Worm (Caenorhabditis elegans) whole organism, L1 larva: Measurements from ENCODE around the gene C25F6.1.

Experiments
- F16B12.6 ChIP-seq: fragments of 150-350 bp; optimal IDR thresholded peaks from 2 replicates; lab custom pipeline; 2014; ENCODE audit warnings: missing biosample characterization, missing genetic modification characterization
- Y116A8C.19 ChIP-seq: sonication (generic microtip); optimal IDR thresholded peaks from 2 replicates; lab custom pipeline; 2016; ENCODE audit warnings: missing compliant biosample characterization, missing genetic modification characterization, borderline replicate concordance
- aha-1 ChIP-seq: fragments of 150-350 bp; optimal IDR thresholded peaks from 2 replicates; lab custom pipeline; 2014; ENCODE audit warnings: missing biosample characterization, missing genetic modification characterization
- blmp-1 ChIP-seq: fragments of 150-350 bp; optimal IDR thresholded peaks from 2 replicates; lab custom pipeline; 2014; ENCODE audit warnings: missing biosample characterization, missing genetic modification characterization
- ceh-63 ChIP-seq: fragments of 200-800 bp; sonication (Bioruptor generic); optimal IDR thresholded peaks from 2 replicates; lab custom pipeline; 2018; ENCODE audit warnings: mild to moderate bottlenecking, missing genetic modification characterization, missing compliant biosample characterization
- ceh-82 ChIP-seq, 3 experiments: fragments of 150-350 bp in 1 of 3; sonication (generic microtip) in 2 of 3; optimal IDR thresholded peaks; 2 replicates each; lab custom pipeline; 2014 to 2017; ENCODE audit warnings: missing biosample characterization in 3 of 3, missing genetic modification characterization in 3 of 3
- ceh-88 ChIP-seq: fragments of 200-800 bp; sonication (Bioruptor generic); IDR thresholded peaks from 2 replicates; pipeline ENCODE4 v1.3.6; 2022; ENCODE audit warnings: missing genetic modification characterization, missing compliant biosample characterization
- ceh-90 ChIP-seq: sonication (generic microtip); optimal IDR thresholded peaks from 2 replicates; lab custom pipeline; 2016; ENCODE audit warnings: missing genetic modification characterization, missing compliant biosample characterization
- dpl-1 ChIP-seq, 3 experiments: fragments of 150-350 bp in 2 of 3; sonication (generic microtip) in 1 of 3; optimal IDR thresholded peaks; 2 replicates each; lab custom pipeline; 2014 to 2017; ENCODE audit warnings: missing biosample characterization in 3 of 3, missing genetic modification characterization in 3 of 3, missing genetic modification reagents in 3 of 3
- efl-1 ChIP-seq, 4 experiments: fragments of 150-350 bp; optimal IDR thresholded peaks in 3 of 4; peaks in 1 of 4; 1 replicate in 1 of 4; 2 replicates in 3 of 4; lab custom pipeline; 2014; ENCODE audit warnings: missing biosample characterization in 2 of 4, missing genetic modification characterization in 2 of 4, missing genetic modification reagents in 2 of 4
- efl-3 ChIP-seq: fragments of 200-800 bp; sonication (Bioruptor generic); optimal IDR thresholded peaks from 2 replicates; lab custom pipeline; 2018; ENCODE audit warnings: mild to moderate bottlenecking, missing genetic modification characterization, missing compliant biosample characterization
- elt-2 ChIP-seq: sonication (generic microtip); optimal IDR thresholded peaks from 2 replicates; lab custom pipeline; 2016; ENCODE audit warnings: missing genetic modification characterization, mild to moderate bottlenecking, inconsistent platforms, missing compliant biosample characterization, missing genetic modification reagents
- ets-5 ChIP-seq: fragments of 200-800 bp; sonication (Bioruptor generic); IDR thresholded peaks from 2 replicates; pipeline ENCODE4 v1.3.6; 2022; ENCODE audit warnings: missing genetic modification characterization, missing compliant biosample characterization
- fkh-10 ChIP-seq: sonication (generic microtip); optimal IDR thresholded peaks from 2 replicates; lab custom pipeline; 2017; ENCODE audit warnings: missing biosample characterization, missing genetic modification reagents, missing genetic modification characterization
- fkh-8 ChIP-seq: sonication (generic microtip); optimal IDR thresholded peaks from 2 replicates; lab custom pipeline; 2016; ENCODE audit warnings: mild to moderate bottlenecking, missing genetic modification characterization, missing compliant biosample characterization
- hlh-17 ChIP-seq: fragments of 200-800 bp; sonication (Bioruptor generic); optimal IDR thresholded peaks from 2 replicates; lab custom pipeline; 2018; ENCODE audit warnings: missing genetic modification characterization, mild to moderate bottlenecking, missing compliant biosample characterization, moderate library complexity, borderline replicate concordance
- hpl-2 ChIP-seq: fragments of 150-350 bp; optimal IDR thresholded peaks from 2 replicates; lab custom pipeline; 2014; ENCODE audit warnings: missing biosample characterization, missing genetic modification reagents, missing genetic modification characterization
- irx-1 ChIP-seq: sonication (generic microtip); optimal IDR thresholded peaks from 2 replicates; lab custom pipeline; 2016; ENCODE audit warnings: missing genetic modification characterization, missing compliant biosample characterization
- isw-1 ChIP-seq: fragments of 200-800 bp; sonication (Bioruptor generic); IDR thresholded peaks from 2 replicates; pipeline ENCODE4 v1.3.6; 2022; ENCODE audit warnings: missing genetic modification characterization, missing compliant biosample characterization
- lin-14 ChIP-seq: fragments of 200-800 bp; sonication (Bioruptor generic); optimal IDR thresholded peaks from 2 replicates; lab custom pipeline; 2018; ENCODE audit warnings: mild to moderate bottlenecking, missing genetic modification characterization, moderate library complexity, missing compliant biosample characterization
- lin-15B ChIP-seq: fragments of 150-350 bp; sonication (generic microtip); optimal IDR thresholded peaks from 3 replicates; lab custom pipeline; 2014; ENCODE audit warnings: missing biosample characterization, missing genetic modification characterization
- lin-39 ChIP-seq: fragments of 150-350 bp; optimal IDR thresholded peaks from 2 replicates; lab custom pipeline; 2014; ENCODE audit warnings: missing biosample characterization, missing genetic modification reagents, missing genetic modification characterization
- lsy-2 ChIP-seq, 2 experiments: fragments of 150-350 bp; optimal IDR thresholded peaks; 2 replicates each; lab custom pipeline; 2014; ENCODE audit warnings: missing biosample characterization in 2 of 2, missing genetic modification characterization in 2 of 2
- mab-9 ChIP-seq: fragments of 200-800 bp; sonication (Bioruptor generic); IDR thresholded peaks from 2 replicates; pipeline ENCODE4 v1.3.6; 2022; ENCODE audit warnings: missing genetic modification reagents, missing genetic modification characterization, missing compliant biosample characterization
- mep-1 ChIP-seq: fragments of 150-350 bp; optimal IDR thresholded peaks from 2 replicates; lab custom pipeline; 2014; ENCODE audit warnings: missing biosample characterization, missing genetic modification characterization
- nhr-11 ChIP-seq: fragments of 150-350 bp; optimal IDR thresholded peaks from 2 replicates; lab custom pipeline; 2014; ENCODE audit warnings: missing biosample characterization, missing genetic modification characterization
- nhr-12 ChIP-seq: sonication (generic microtip); optimal IDR thresholded peaks from 2 replicates; lab custom pipeline; 2017; ENCODE audit warnings: missing biosample characterization, missing genetic modification characterization
- nhr-19 ChIP-seq: fragments of 200-800 bp; sonication (Bioruptor generic); conservative IDR thresholded peaks from 2 replicates; pipeline ENCODE4 v1.3.6; 2022; ENCODE audit warnings: missing genetic modification characterization, missing compliant biosample characterization
- nhr-20 ChIP-seq: sonication (generic microtip); optimal IDR thresholded peaks from 2 replicates; lab custom pipeline; 2016; ENCODE audit warnings: mild to moderate bottlenecking, missing genetic modification characterization, missing compliant biosample characterization
- nhr-71 ChIP-seq: sonication (generic microtip); optimal IDR thresholded peaks from 2 replicates; lab custom pipeline; 2016; ENCODE audit warnings: mild to moderate bottlenecking, missing genetic modification characterization, moderate library complexity, missing compliant biosample characterization
- nhr-76 ChIP-seq: sonication (generic microtip); optimal IDR thresholded peaks from 2 replicates; lab custom pipeline; 2017; ENCODE audit warnings: missing biosample characterization, missing genetic modification characterization
- nhr-77 ChIP-seq: fragments of 150-350 bp; optimal IDR thresholded peaks from 2 replicates; lab custom pipeline; 2014; ENCODE audit warnings: missing biosample characterization, missing genetic modification characterization
- nhr-84 ChIP-seq: sonication (generic microtip); optimal IDR thresholded peaks from 2 replicates; lab custom pipeline; 2017; ENCODE audit warnings: missing biosample characterization, missing genetic modification characterization
- nhr-85 ChIP-seq: sonication (generic microtip); peaks from one replicate; lab custom pipeline; 2016; ENCODE audit warnings: missing genetic modification characterization, inconsistent platforms, missing compliant biosample characterization
- nhr-90 ChIP-seq: sonication (generic microtip); optimal IDR thresholded peaks from 2 replicates; lab custom pipeline; 2016; ENCODE audit warnings: mild to moderate bottlenecking, missing genetic modification characterization, missing compliant biosample characterization; ENCODE audit not compliant: poor library complexity
- pag-3 ChIP-seq: sonication (generic microtip); optimal IDR thresholded peaks from 2 replicates; lab custom pipeline; 2017; ENCODE audit warnings: missing genetic modification characterization, mild to moderate bottlenecking, missing compliant biosample characterization, antibody characterized with exemption, borderline replicate concordance; ENCODE audit not compliant: insufficient read depth
- pax-3 ChIP-seq: fragments of 200-800 bp; sonication (Bioruptor generic); optimal IDR thresholded peaks from 2 replicates; lab custom pipeline; 2018; ENCODE audit warnings: mild to moderate bottlenecking, missing genetic modification characterization, moderate library complexity, missing compliant biosample characterization
- skn-1 ChIP-seq: fragments of 150-350 bp; optimal IDR thresholded peaks from 2 replicates; lab custom pipeline; 2014; ENCODE audit warnings: missing biosample characterization, missing genetic modification characterization
- snpc-4 ChIP-seq: fragments of 150-350 bp; optimal IDR thresholded peaks from 2 replicates; lab custom pipeline; 2014; ENCODE audit warnings: missing biosample characterization, missing genetic modification characterization
- snu-23 ChIP-seq: sonication (generic microtip); optimal IDR thresholded peaks from 2 replicates; lab custom pipeline; 2016; ENCODE audit warnings: missing genetic modification characterization, missing compliant biosample characterization
- sptf-1 ChIP-seq: fragments of 150-350 bp; optimal IDR thresholded peaks from 2 replicates; lab custom pipeline; 2014; ENCODE audit warnings: missing biosample characterization, missing genetic modification characterization
- tbx-2 ChIP-seq: sonication (generic microtip); optimal IDR thresholded peaks from 2 replicates; lab custom pipeline; 2016; ENCODE audit warnings: missing genetic modification characterization, missing compliant biosample characterization
- tlp-1 ChIP-seq: fragments of 150-350 bp; optimal IDR thresholded peaks from 2 replicates; lab custom pipeline; 2014; ENCODE audit warnings: missing biosample characterization, missing genetic modification characterization
- unc-62 ChIP-seq: fragments of 150-350 bp; optimal IDR thresholded peaks from 2 replicates; lab custom pipeline; 2014; ENCODE audit warnings: missing biosample characterization, missing genetic modification reagents, missing genetic modification characterization
- unc-98 ChIP-seq: fragments of 200-800 bp; sonication (Bioruptor generic); IDR thresholded peaks from 2 replicates; pipeline ENCODE4 v1.3.6; 2022; ENCODE audit warnings: missing genetic modification characterization, missing compliant biosample characterization
- zag-1 ChIP-seq: fragments of 150-350 bp; optimal IDR thresholded peaks from 2 replicates; lab custom pipeline; 2014; ENCODE audit warnings: missing biosample characterization, missing genetic modification characterization
- ztf-11 ChIP-seq, 2 experiments: sonication (generic microtip); optimal IDR thresholded peaks; 2 replicates each; lab custom pipeline; 2016 to 2017; ENCODE audit warnings: missing genetic modification characterization in 2 of 2, missing biosample characterization in 1 of 2, missing compliant biosample characterization in 1 of 2

The C25F6.1 gene

ce11 chrX:5458750-5459149 lies 27.5 kb upstream of the C25F6.1 start:
- TF ChIP-seq efl-1 (optimal IDR thresholded peaks at IDR 0.05; lab: Kevin White, UChicago) (no peak), efl-1 (GFP tag; optimal IDR thresholded peaks at IDR 0.05 in 1 of 2; lab: Kevin White, UChicago) (peak in 1 of 2 experiments; percentile 43), blmp-1 (tag; lab: Kevin White, UChicago) (no peak)

- TF ChIP-seq ztf-11 (tag; optimal IDR thresholded peaks at IDR 0.05; lab: Kevin White, UChicago): no peak
- TF ChIP-seq, all 84 proteins: peak for 0
These were observed 25.4 kb upstream of the C25F6.1 start, which contains the start of gene ddr-1 for ce11 chrX:5460930-5461329. Gene ddr-1 (plus strand): TSS chrX:5461230.

ce11 chrX:5465631-5466030 lies 20.7 kb upstream of the C25F6.1 start:
- TF ChIP-seq sptf-1 (no peak), nhr-84 (tag; lab: Kevin White, UChicago) (no peak), elt-2 (peak; percentile 71)

ce11 chrX:5466149-5466548 lies 20.1 kb upstream of the C25F6.1 start:
- TF ChIP-seq dpl-1 (GFP tag; optimal IDR thresholded peaks at IDR 0.05; lab: Kevin White, UChicago) (no peak), tlp-1 (no peak), ceh-88 (GFP tag; lab: Robert Waterston, UW) (no peak), pax-3 (tag; lab: Kevin White, UChicago) (no peak), skn-1 (no peak), lin-14 (peak; percentile 26), pag-3 (tag; lab: Kevin White, UChicago) (no peak), mab-9 (GFP tag; lab: Robert Waterston, UW) (no peak), lin-39 (no peak), efl-3 (GFP tag; lab: Kevin White, UChicago) (no peak), nhr-71 (tag; lab: Kevin White, UChicago) (peak; percentile 3), F16B12.6 (tag; lab: Kevin White, UChicago) (no peak), mep-1 (tag; lab: Kevin White, UChicago) (no peak), nhr-77 (tag; lab: Kevin White, UChicago) (no peak), fkh-8 (tag; lab: Kevin White, UChicago) (no peak), fkh-10 (GFP tag; lab: Kevin White, UChicago) (no peak), nhr-76 (no peak), nhr-85 (peak; percentile 85), zag-1 (no peak), ceh-82 (tag; optimal IDR thresholded peaks at IDR 0.05; lab: Kevin White, UChicago) (no peak), blmp-1 (tag; lab: Kevin White, UChicago) (no peak), lsy-2 (tag; optimal IDR thresholded peaks at IDR 0.05; lab: Kevin White, UChicago) (no peak), unc-62 (no peak), elt-2 (no peak), ztf-11 (tag; optimal IDR thresholded peaks at IDR 0.05; lab: Kevin White, UChicago) (no peak), ets-5 (no peak), ceh-63 (no peak), ceh-90 (no peak), isw-1 (GFP tag; lab: Robert Waterston, UW) (no peak), snu-23 (GFP tag; lab: Kevin White, UChicago) (no peak), lin-15B (tag; lab: Kevin White, UChicago) (no peak), hlh-17 (GFP tag; lab: Kevin White, UChicago) (no peak), snpc-4 (tag; lab: Kevin White, UChicago) (no peak), tbx-2 (tag; lab: Kevin White, UChicago) (peak; percentile 1), nhr-90 (peak; percentile 9), aha-1 (tag; lab: Kevin White, UChicago) (no peak), hpl-2 (GFP tag; lab: Kevin White, UChicago) (no peak), nhr-12 (tag; lab: Kevin White, UChicago) (no peak), unc-98 (GFP tag; lab: Robert Waterston, UW) (no peak), nhr-20 (tag; lab: Kevin White, UChicago) (peak; percentile 46), irx-1 (no peak), nhr-11 (tag; lab: Kevin White, UChicago) (no peak), Y116A8C.19 (tag; lab: Kevin White, UChicago) (no peak), nhr-19 (GFP tag; lab: Robert Waterston, UW) (0 out of 2 replicates have a peak, but pooled peaks have one; percentile 3)
